Fruit fly (Drosophila melanogaster) whole organism, adult: ENCODE measurements around the gene Sdic3.
"Not testable (repeated sequence)": the region's sequence is repeated elsewhere in the genome, so short reads cannot be mapped to it uniquely, and the experiment has no call there.

Source experiments
- CG11617 ChIP-seq: fragments of 200-800 bp; sonication (Bioruptor generic); optimal IDR thresholded peaks from 2 replicates; lab custom pipeline; 2017; ENCODE audit warnings: mild to moderate bottlenecking, missing biosample characterization, missing genetic modification reagents, missing genetic modification characterization
- CG12768 ChIP-seq: fragments of 200-800 bp; sonication (Bioruptor generic); optimal IDR thresholded peaks from 2 replicates; lab custom pipeline; 2017; ENCODE audit warnings: missing biosample characterization, missing genetic modification characterization, mild to moderate bottlenecking, moderate library complexity, missing genetic modification reagents
- CG14711 ChIP-seq: fragments of 200-800 bp; sonication (Bioruptor generic); optimal IDR thresholded peaks from 2 replicates; lab custom pipeline; 2018; ENCODE audit warnings: missing biosample characterization, mild to moderate bottlenecking, missing genetic modification characterization, moderate library complexity
- CG1620 ChIP-seq: fragments of 200-800 bp; sonication (Bioruptor generic); optimal IDR thresholded peaks from 2 replicates; lab custom pipeline; 2016; ENCODE audit warnings: missing biosample characterization, missing genetic modification characterization
- CG33017 ChIP-seq: fragments of 200-800 bp; sonication (Bioruptor generic); optimal IDR thresholded peaks from 2 replicates; lab custom pipeline; 2018; ENCODE audit warnings: missing biosample characterization, mild to moderate bottlenecking, missing genetic modification characterization, moderate library complexity
- CG5204 ChIP-seq: fragments of 200-800 bp; sonication (Bioruptor generic); optimal IDR thresholded peaks from 2 replicates; lab custom pipeline; 2016; ENCODE audit warnings: missing biosample characterization, missing genetic modification characterization
- CG7045 ChIP-seq: fragments of 200-800 bp; sonication (Bioruptor generic); optimal IDR thresholded peaks from 2 replicates; lab custom pipeline; 2017; ENCODE audit warnings: missing biosample characterization, mild to moderate bottlenecking, missing genetic modification characterization
- CG7101 ChIP-seq: fragments of 200-800 bp; sonication (Bioruptor generic); optimal IDR thresholded peaks from 2 replicates; lab custom pipeline; 2018; ENCODE audit warnings: missing biosample characterization, mild to moderate bottlenecking, missing genetic modification characterization, moderate library complexity
- Clk ChIP-seq: fragments of 200-800 bp; sonication (Bioruptor generic); optimal IDR thresholded peaks from 2 replicates; lab custom pipeline; 2017; ENCODE audit warnings: missing biosample characterization, missing genetic modification characterization
- Crg-1 ChIP-seq: fragments of 200-800 bp; sonication (Bioruptor generic); optimal IDR thresholded peaks from 2 replicates; lab custom pipeline; 2016; ENCODE audit warnings: missing biosample characterization, missing genetic modification characterization
- Hr96 ChIP-seq: fragments of 200-800 bp; sonication (Bioruptor generic); optimal IDR thresholded peaks from 2 replicates; lab custom pipeline; 2016; ENCODE audit warnings: missing biosample characterization, missing genetic modification characterization
- Mnt ChIP-seq: fragments of 200-800 bp; sonication (Bioruptor generic); optimal IDR thresholded peaks from 2 replicates; lab custom pipeline; 2016; ENCODE audit warnings: missing biosample characterization, mild to moderate bottlenecking, missing genetic modification characterization
- bab1 ChIP-seq: fragments of 200-800 bp; sonication (Bioruptor generic); optimal IDR thresholded peaks from 3 replicates; lab custom pipeline; 2019; ENCODE audit warnings: missing biosample characterization, mild to moderate bottlenecking, missing genetic modification characterization, moderate library complexity
- cic ChIP-seq: fragments of 200-800 bp; sonication (Bioruptor generic); optimal IDR thresholded peaks from 2 replicates; lab custom pipeline; 2017; ENCODE audit warnings: missing biosample characterization, mild to moderate bottlenecking, missing genetic modification characterization, moderate library complexity
- cnc ChIP-seq, 2 experiments: fragments of >200 bp; optimal IDR thresholded peaks; 2 replicates each; lab custom pipeline; 2017
- kay ChIP-seq: fragments of 200-800 bp; sonication (Bioruptor generic); peaks from one replicate; lab custom pipeline; 2016; ENCODE audit warnings: missing biosample characterization, missing genetic modification characterization, borderline replicate concordance
- ovo ChIP-seq: fragments of 200-800 bp; sonication (Bioruptor generic); optimal IDR thresholded peaks from 2 replicates; lab custom pipeline; 2016; ENCODE audit warnings: missing biosample characterization, missing genetic modification characterization
- pad ChIP-seq: fragments of 200-800 bp; sonication (Bioruptor generic); optimal IDR thresholded peaks from 3 replicates; lab custom pipeline; 2017; ENCODE audit warnings: missing biosample characterization, missing genetic modification characterization, mild to moderate bottlenecking, moderate library complexity, missing genetic modification reagents
- tj ChIP-seq: fragments of 200-800 bp; sonication (Bioruptor generic); optimal IDR thresholded peaks from 3 replicates; lab custom pipeline; 2017; ENCODE audit warnings: missing biosample characterization, mild to moderate bottlenecking, missing genetic modification characterization, moderate library complexity
- toe ChIP-seq: fragments of 200-800 bp; sonication (Bioruptor generic); optimal IDR thresholded peaks from 2 replicates; lab custom pipeline; 2016; ENCODE audit warnings: missing biosample characterization, missing genetic modification characterization

Gene Sdic3

dm6 chrX:20178538-20178937, 15.5 kb downstream of the Sdic3 start, which contains the start of gene Sdic1:
Sdic1 (minus strand) TSS chrX:20178638.
- TF ChIP-seq cic; CG11617; CG12768 (GFP tag; lab: Kevin White, UChicago): not testable (repeated sequence)

dm6 chrX:20173464-20173995, 20.5 kb downstream of the Sdic3 start, which contains the start of gene AnxB10:
AnxB10 (minus strand) TSS chrX:20173514.
- TF ChIP-seq Hr96 (GFP tag; lab: Kevin White, UChicago): peak; percentile 95
- peak; percentile 92 for TF ChIP-seq Crg-1 (GFP tag; lab: Kevin White, UChicago)
- TF ChIP-seq Mnt (GFP tag; lab: Kevin White, UChicago): peak; percentile 72
- TF ChIP-seq pad (GFP tag; lab: Kevin White, UChicago): peak; percentile 86
- TF ChIP-seq toe (GFP tag; lab: Kevin White, UChicago): peak; percentile 89
- TF ChIP-seq ovo (GFP tag; lab: Kevin White, UChicago): peak; percentile 90
- peak; percentile 64 for TF ChIP-seq Clk (GFP tag; lab: Kevin White, UChicago)
- TF ChIP-seq kay (GFP tag; lab: Kevin White, UChicago): peak; percentile 89
- TF ChIP-seq CG12768 (GFP tag; lab: Kevin White, UChicago): peak; percentile 89
- TF ChIP-seq bab1 (GFP tag; lab: Kevin White, UChicago): peak; percentile 96
- TF ChIP-seq cnc (optimal IDR thresholded peaks at IDR 0.05; lab: Kevin White, UChicago): no peak
- TF ChIP-seq CG1620 (GFP tag; lab: Kevin White, UChicago): peak; percentile 90
- peak; percentile 92 for TF ChIP-seq CG5204 (GFP tag; lab: Kevin White, UChicago)
- TF ChIP-seq CG7101 (tag; lab: Kevin White, UChicago): peak; percentile 91
- TF ChIP-seq CG11617: peak; percentile 96
- TF ChIP-seq tj: peak; percentile 79
- TF ChIP-seq cic: peak; percentile 64
- peak; percentile 93 for TF ChIP-seq CG7045 (GFP tag; lab: Kevin White, UChicago)
- TF ChIP-seq CG14711 (tag; lab: Kevin White, UChicago): peak; percentile 87
- peak; percentile 85 for TF ChIP-seq CG33017 (tag; lab: Kevin White, UChicago)

- TF ChIP-seq CG14711 (tag; lab: Kevin White, UChicago) (peak; percentile 36), CG1620 (GFP tag; lab: Kevin White, UChicago) (peak; percentile 60), CG5204 (GFP tag; lab: Kevin White, UChicago) (peak; percentile 24), Crg-1 (GFP tag; lab: Kevin White, UChicago) (peak; percentile 74), tj (no peak), kay (GFP tag; lab: Kevin White, UChicago) (no peak), CG7101 (tag; lab: Kevin White, UChicago) (peak; percentile 25), cic (no peak), ovo (GFP tag; lab: Kevin White, UChicago) (peak; percentile 22), toe (GFP tag; lab: Kevin White, UChicago) (peak; percentile 76), bab1 (GFP tag; lab: Kevin White, UChicago) (peak; percentile 63), pad (GFP tag; lab: Kevin White, UChicago) (no peak), Hr96 (GFP tag; lab: Kevin White, UChicago) (peak; percentile 57), Mnt (GFP tag; lab: Kevin White, UChicago) (peak; percentile 63), CG11617 (peak; percentile 35), Clk (GFP tag; lab: Kevin White, UChicago) (no peak), CG12768 (GFP tag; lab: Kevin White, UChicago) (peak; percentile 25)
These were observed 24.1 kb downstream of the Sdic3 start, which contains the start of the genes CG9581 and CG9578 for dm6 chrX:20169898-20170297. CG9581 (minus strand) TSS chrX:20169981. CG9578 (plus strand) TSS chrX:20170222.

DNA sequence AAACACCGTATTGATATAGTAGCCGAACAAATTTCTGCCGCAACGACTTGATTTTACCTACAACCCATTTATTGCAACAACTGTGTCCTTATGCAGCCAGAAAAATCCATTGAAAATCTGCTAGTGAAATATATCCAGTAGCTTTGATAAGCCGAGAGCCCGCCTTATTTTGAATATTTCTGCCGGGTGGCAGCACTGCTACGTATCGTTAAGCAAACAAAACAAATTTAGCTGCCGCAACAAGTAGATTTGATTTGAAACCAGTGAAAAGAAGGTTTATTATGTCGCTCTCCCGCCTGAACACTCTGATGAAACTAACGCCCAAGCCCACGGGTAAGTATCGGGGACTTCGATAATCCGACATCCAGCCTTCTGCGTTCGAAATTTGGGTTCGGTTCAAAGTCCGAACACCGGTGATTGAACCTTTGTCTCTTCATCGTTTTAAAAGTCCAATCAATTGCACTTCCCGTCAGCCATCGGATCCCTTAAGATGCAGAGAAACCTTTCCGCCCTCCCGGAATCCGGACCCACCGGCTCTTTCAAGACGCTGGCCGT, 27.5 kb downstream of the Sdic3 start, which contains the start of gene CG9577:
Gene CG9577 (plus strand): TSS at position 190 of the 555 bp plus-strand sequence.
- TF ChIP-seq CG12768 (GFP tag; lab: Kevin White, UChicago) (peak; percentile 47), cic (no peak), bab1 (GFP tag; lab: Kevin White, UChicago) (peak; percentile 9), Hr96 (GFP tag; lab: Kevin White, UChicago) (peak; percentile 9), tj (no peak)

DNA sequence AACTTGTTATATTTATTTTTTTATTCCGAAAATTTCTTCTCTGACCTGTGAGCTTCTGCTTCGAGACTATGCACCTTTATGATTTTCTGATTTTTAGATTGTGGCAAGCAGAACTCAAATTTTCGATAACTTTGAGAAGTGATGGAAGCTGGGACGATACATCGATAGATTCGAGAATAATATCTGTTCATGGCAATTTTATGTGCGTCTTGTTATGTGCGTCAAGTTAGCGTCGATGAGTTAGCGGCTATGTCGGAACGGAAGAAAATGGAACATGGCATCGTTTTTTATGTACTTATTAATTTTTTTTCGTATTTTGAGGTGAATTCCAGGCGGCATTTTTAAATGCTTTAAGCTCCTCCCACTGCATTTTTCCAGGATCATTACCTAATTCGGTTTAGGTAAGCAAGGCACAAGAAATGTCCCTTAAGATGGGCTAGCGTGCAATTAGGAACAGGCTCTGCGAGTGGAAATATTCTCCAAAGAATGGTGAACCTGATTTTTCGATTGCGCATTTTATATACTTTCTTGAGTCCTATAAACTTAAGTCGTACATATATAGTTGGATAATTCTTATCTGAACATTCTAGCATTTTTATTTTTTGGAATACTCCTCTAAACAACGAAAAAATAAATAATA, 28.1 kb downstream of the Sdic3 start, which contains the start of gene Phf7:
Gene Phf7 (minus strand): TSS at position 58 of the 640 bp plus-strand sequence.
- TF ChIP-seq cnc (optimal IDR thresholded peaks at IDR 0.05; lab: Kevin White, UChicago): no peak
- no peak for TF ChIP-seq tj
- no peak for TF ChIP-seq Crg-1 (GFP tag; lab: Kevin White, UChicago)
- no peak for TF ChIP-seq toe (GFP tag; lab: Kevin White, UChicago)
- no peak for TF ChIP-seq CG1620 (GFP tag; lab: Kevin White, UChicago)
- no peak for TF ChIP-seq CG7101 (tag; lab: Kevin White, UChicago)
- no peak for TF ChIP-seq CG12768 (GFP tag; lab: Kevin White, UChicago)
- no peak for TF ChIP-seq bab1 (GFP tag; lab: Kevin White, UChicago)
- no peak for TF ChIP-seq CG14711 (tag; lab: Kevin White, UChicago)
- no peak for TF ChIP-seq CG7045 (GFP tag; lab: Kevin White, UChicago)
- TF ChIP-seq kay (GFP tag; lab: Kevin White, UChicago): no peak
- no peak for TF ChIP-seq CG33017 (tag; lab: Kevin White, UChicago)
- no peak for TF ChIP-seq Mnt (GFP tag; lab: Kevin White, UChicago)
- TF ChIP-seq CG5204 (GFP tag; lab: Kevin White, UChicago): no peak
- no peak for TF ChIP-seq Clk (GFP tag; lab: Kevin White, UChicago)
- TF ChIP-seq cic: no peak
- TF ChIP-seq ovo (GFP tag; lab: Kevin White, UChicago): no peak
- TF ChIP-seq CG11617: no peak
- no peak for TF ChIP-seq pad (GFP tag; lab: Kevin White, UChicago)
- no peak for TF ChIP-seq Hr96 (GFP tag; lab: Kevin White, UChicago)
